Fruit fly (Drosophila melanogaster) whole organism, embryonic: Measurements from ENCODE around the gene Shmt.

ENCODE experiments used
- Blimp-1 ChIP-seq: fragments of 200-800 bp; sonication (Bioruptor generic); optimal IDR thresholded peaks from 3 replicates; lab custom pipeline; 2018; ENCODE audit warnings: missing biosample characterization, missing genetic modification characterization, mild to moderate bottlenecking, moderate library complexity, missing genetic modification reagents
- CG12155 ChIP-seq: fragments of 200-800 bp; sonication (Bioruptor generic); optimal IDR thresholded peaks from 3 replicates; lab custom pipeline; 2016; ENCODE audit warnings: missing biosample characterization, missing genetic modification characterization
- CG12236 ChIP-seq: fragments of 200-800 bp; sonication (Bioruptor generic); optimal IDR thresholded peaks from 2 replicates; lab custom pipeline; 2016; ENCODE audit warnings: missing biosample characterization, missing genetic modification characterization
- CG12942 ChIP-seq: fragments of 200-800 bp; sonication (Bioruptor generic); optimal IDR thresholded peaks from 3 replicates; lab custom pipeline; 2016; ENCODE audit warnings: missing biosample characterization, missing genetic modification characterization
- CG13123 ChIP-seq: fragments of 200-800 bp; sonication (Bioruptor generic); optimal IDR thresholded peaks from 2 replicates; lab custom pipeline; 2016; ENCODE audit warnings: missing biosample characterization, missing genetic modification characterization
- CG14710 ChIP-seq: fragments of 200-800 bp; sonication (Bioruptor generic); optimal IDR thresholded peaks from 3 replicates; lab custom pipeline; 2019; ENCODE audit warnings: missing biosample characterization, mild to moderate bottlenecking, missing genetic modification characterization, moderate library complexity
- CG1647 ChIP-seq: fragments of 200-800 bp; sonication (Bioruptor generic); optimal IDR thresholded peaks from 3 replicates; lab custom pipeline; 2016; ENCODE audit warnings: missing biosample characterization, missing genetic modification characterization
- CG30020 ChIP-seq: fragments of 200-800 bp; optimal IDR thresholded peaks from 2 replicates; lab custom pipeline; 2019; ENCODE audit warnings: missing biosample characterization, mild to moderate bottlenecking, missing genetic modification characterization, moderate library complexity
- CG30403 ChIP-seq: fragments of 200-800 bp; sonication (Bioruptor generic); optimal IDR thresholded peaks from 3 replicates; lab custom pipeline; 2016; ENCODE audit warnings: missing biosample characterization, missing genetic modification characterization
- CG3163 ChIP-seq: fragments of 200-800 bp; sonication (Bioruptor generic); optimal IDR thresholded peaks from 3 replicates; lab custom pipeline; 2016; ENCODE audit warnings: missing biosample characterization, missing genetic modification characterization
- CG3726 ChIP-seq: fragments of 200-800 bp; sonication (Bioruptor generic); IDR thresholded peaks from 3 replicates; pipeline ENCODE4, ENCODE4 v1.3.6; 2022; ENCODE audit warnings: missing biosample characterization, missing genetic modification characterization
- CG4820 ChIP-seq: fragments of 200-800 bp; sonication (Bioruptor generic); optimal IDR thresholded peaks from 3 replicates; lab custom pipeline; 2016; ENCODE audit warnings: missing biosample characterization, missing genetic modification characterization
- CG4854 ChIP-seq: fragments of 200-800 bp; sonication (Bioruptor generic); optimal IDR thresholded peaks from 2 replicates; lab custom pipeline; 2016; ENCODE audit warnings: missing biosample characterization, missing genetic modification characterization, inconsistent platforms
- CG7786 ChIP-seq: fragments of 200-800 bp; sonication (Bioruptor generic); optimal IDR thresholded peaks from 2 replicates; lab custom pipeline; 2016; ENCODE audit warnings: missing biosample characterization, missing genetic modification characterization
- CG7839 ChIP-seq: fragments of 200-800 bp; sonication (Bioruptor generic); optimal IDR thresholded peaks from 3 replicates; lab custom pipeline; 2018; ENCODE audit warnings: missing biosample characterization, mild to moderate bottlenecking, missing genetic modification characterization, moderate library complexity
- Gug ChIP-seq: fragments of 200-800 bp; sonication (Bioruptor generic); IDR thresholded peaks from 4 replicates; pipeline ENCODE4 v1.3.6; 2022; ENCODE audit warnings: missing biosample characterization, missing genetic modification characterization
- H15 ChIP-seq: fragments of 200-800 bp; sonication (Bioruptor generic); IDR thresholded peaks from 3 replicates; pipeline ENCODE4 v1.3.6; 2022; ENCODE audit warnings: missing biosample characterization, missing genetic modification characterization
- Lpt ChIP-seq: fragments of >200 bp; optimal IDR thresholded peaks from 2 replicates; lab custom pipeline; 2018; ENCODE audit warnings: missing biosample characterization, missing genetic modification characterization
- MTF-1 ChIP-seq: fragments of 200-800 bp; sonication (Bioruptor generic); optimal IDR thresholded peaks from 2 replicates; lab custom pipeline; 2018; ENCODE audit warnings: missing biosample characterization, mild to moderate bottlenecking, missing genetic modification characterization, borderline replicate concordance
- Mad ChIP-seq: fragments of 200-800 bp; sonication (Bioruptor generic); optimal IDR thresholded peaks from 2 replicates; lab custom pipeline; 2016; ENCODE audit warnings: missing biosample characterization, missing genetic modification characterization
- NFAT ChIP-seq: fragments of 200-800 bp; sonication (Bioruptor generic); IDR thresholded peaks from 2 replicates; pipeline ENCODE4 v1.3.6; 2022; ENCODE audit warnings: missing biosample characterization, missing genetic modification characterization
- Pdp1 ChIP-seq, 2 experiments: fragments of 200-800 bp; sonication (Bioruptor generic); optimal IDR thresholded peaks; 3 replicates each; lab custom pipeline; 2016; ENCODE audit warnings: missing biosample characterization in 2 of 2, missing genetic modification characterization in 2 of 2, mild to moderate bottlenecking in 1 of 2, moderate library complexity in 1 of 2
- Sry-β ChIP-seq: fragments of 200-800 bp; sonication (Bioruptor generic); optimal IDR thresholded peaks from 2 replicates; lab custom pipeline; 2018; ENCODE audit warnings: missing biosample characterization, mild to moderate bottlenecking, missing genetic modification characterization, moderate library complexity
- TFAM ChIP-seq: fragments of 200-800 bp; sonication (Bioruptor generic); optimal IDR thresholded peaks from 2 replicates; lab custom pipeline; 2017; ENCODE audit warnings: missing biosample characterization, missing genetic modification characterization, inconsistent platforms
- ara ChIP-seq: fragments of 200-800 bp; sonication (Bioruptor generic); IDR thresholded peaks from 2 replicates; pipeline ENCODE4 v1.3.6; 2022; ENCODE audit warnings: missing biosample characterization, missing genetic modification characterization
- bcd ChIP-seq: fragments of 200-800 bp; sonication (Bioruptor generic); optimal IDR thresholded peaks from 2 replicates; lab custom pipeline; 2017; ENCODE audit warnings: missing biosample characterization, mild to moderate bottlenecking, missing genetic modification characterization
- chm ChIP-seq: fragments of 200-800 bp; sonication (Bioruptor generic); IDR thresholded peaks from 2 replicates; pipeline ENCODE4 v1.3.6; 2022; ENCODE audit warnings: missing biosample characterization, missing genetic modification characterization
- dati ChIP-seq: fragments of 200-800 bp; sonication (Bioruptor generic); IDR thresholded peaks from 2 replicates; pipeline ENCODE4 v1.3.6; 2022; ENCODE audit warnings: missing biosample characterization, missing genetic modification characterization
- dysf ChIP-seq: fragments of 200-800 bp; sonication (Bioruptor generic); IDR thresholded peaks from 3 replicates; pipeline ENCODE4 v1.3.6; 2022; ENCODE audit warnings: missing biosample characterization, missing genetic modification characterization
- ems ChIP-seq: fragments of 200-800 bp; sonication (Bioruptor generic); optimal IDR thresholded peaks from 3 replicates; lab custom pipeline; 2016; ENCODE audit warnings: missing biosample characterization, missing genetic modification characterization
- en ChIP-seq: fragments of 200-800 bp; sonication (Bioruptor generic); optimal IDR thresholded peaks from 2 replicates; lab custom pipeline; 2016; ENCODE audit warnings: missing biosample characterization, missing genetic modification characterization
- ewg ChIP-seq: fragments of 200-800 bp; sonication (Bioruptor generic); optimal IDR thresholded peaks from 3 replicates; lab custom pipeline; 2017; ENCODE audit warnings: mild to moderate bottlenecking, missing biosample characterization, missing genetic modification reagents, missing genetic modification characterization
- grn ChIP-seq: fragments of 200-800 bp; sonication (Bioruptor generic); optimal IDR thresholded peaks from 3 replicates; lab custom pipeline; 2017; ENCODE audit warnings: missing biosample characterization, missing genetic modification characterization
- ham ChIP-seq: fragments of 200-800 bp; sonication (Bioruptor generic); IDR thresholded peaks from 2 replicates; pipeline ENCODE4 v1.3.6; 2022; ENCODE audit warnings: missing biosample characterization, missing genetic modification characterization
- ind ChIP-seq: fragments of 200-800 bp; sonication (Bioruptor generic); optimal IDR thresholded peaks from 3 replicates; lab custom pipeline; 2016; ENCODE audit warnings: missing biosample characterization, missing genetic modification characterization
- jing ChIP-seq: fragments of 200-800 bp; sonication (Bioruptor generic); optimal IDR thresholded peaks from 2 replicates; lab custom pipeline; 2018; ENCODE audit warnings: missing biosample characterization, mild to moderate bottlenecking, missing genetic modification characterization
- lilli ChIP-seq: fragments of 200-800 bp; sonication (Bioruptor generic); optimal IDR thresholded peaks from 3 replicates; lab custom pipeline; 2016; ENCODE audit warnings: missing biosample characterization, missing genetic modification characterization
- maf-S ChIP-seq: fragments of 200-800 bp; sonication (Bioruptor generic); optimal IDR thresholded peaks from 2 replicates; lab custom pipeline; 2016; ENCODE audit warnings: missing biosample characterization, missing genetic modification characterization
- mld ChIP-seq: fragments of 200-800 bp; sonication (Bioruptor generic); IDR thresholded peaks from 3 replicates; pipeline ENCODE4 v1.3.6; 2022; ENCODE audit warnings: missing biosample characterization, missing genetic modification characterization; ENCODE audit not compliant: partially characterized antibody
- nerfin-1 ChIP-seq: fragments of 200-800 bp; sonication (Bioruptor generic); optimal IDR thresholded peaks from 3 replicates; lab custom pipeline; 2019; ENCODE audit warnings: missing biosample characterization, mild to moderate bottlenecking, missing genetic modification characterization, moderate library complexity
- otp ChIP-seq: fragments of 200-800 bp; sonication (Bioruptor generic); IDR thresholded peaks from 3 replicates; pipeline ENCODE4, ENCODE4 v1.3.6; 2022; ENCODE audit warnings: missing biosample characterization, missing genetic modification characterization
- pb ChIP-seq: fragments of 200-800 bp; sonication (Bioruptor generic); optimal IDR thresholded peaks from 3 replicates; lab custom pipeline; 2016; ENCODE audit warnings: missing biosample characterization, missing genetic modification characterization
- prd ChIP-seq, 3 experiments: fragments of >200 bp in 2 of 3; fragments of 200-800 bp in 1 of 3; sonication (Bioruptor generic) in 1 of 3; optimal IDR thresholded peaks in 2 of 3; IDR thresholded peaks in 1 of 3; 2 replicates in 2 of 3; 3 replicates in 1 of 3; pipeline versions ENCODE4 v1.3.6 to Lab custom; 2017 to 2022; ENCODE audit warnings: missing biosample characterization in 1 of 3, missing genetic modification characterization in 1 of 3
- sc ChIP-seq, 3 experiments: fragments of >200 bp in 2 of 3; fragments of 200-800 bp in 1 of 3; sonication (Bioruptor generic) in 1 of 3; optimal IDR thresholded peaks; 2 replicates in 2 of 3; 3 replicates in 1 of 3; lab custom pipeline; 2017; ENCODE audit warnings: mild to moderate bottlenecking in 1 of 3, missing biosample characterization in 1 of 3, missing genetic modification characterization in 1 of 3, missing genetic modification reagents in 1 of 3
- slbo ChIP-seq: fragments of 200-800 bp; sonication (Bioruptor generic); IDR thresholded peaks from 2 replicates; pipeline ENCODE4 v1.3.6; 2022; ENCODE audit warnings: missing biosample characterization, missing genetic modification characterization
- ssp ChIP-seq: fragments of 200-800 bp; sonication (Bioruptor generic); IDR thresholded peaks from 2 replicates; pipeline ENCODE4 v1.3.6; 2022; ENCODE audit warnings: missing biosample characterization, missing genetic modification characterization
- sug ChIP-seq: fragments of 200-800 bp; optimal IDR thresholded peaks from 2 replicates; lab custom pipeline; 2019; ENCODE audit warnings: missing biosample characterization, mild to moderate bottlenecking, missing genetic modification characterization, moderate library complexity
- toy ChIP-seq: fragments of 200-800 bp; sonication (Bioruptor generic); IDR thresholded peaks from 2 replicates; pipeline ENCODE4 v1.3.6; 2022; ENCODE audit warnings: missing biosample characterization, missing genetic modification characterization
- trem ChIP-seq: fragments of 200-800 bp; optimal IDR thresholded peaks from 3 replicates; lab custom pipeline; 2019; ENCODE audit warnings: missing biosample characterization, mild to moderate bottlenecking, missing genetic modification characterization, moderate library complexity
- zfh1 ChIP-seq: fragments of 200-800 bp; sonication (Bioruptor generic); IDR thresholded peaks from 3 replicates; pipeline ENCODE4 v1.3.6; 2022; ENCODE audit warnings: missing biosample characterization, missing genetic modification characterization

The Shmt gene

DNA sequence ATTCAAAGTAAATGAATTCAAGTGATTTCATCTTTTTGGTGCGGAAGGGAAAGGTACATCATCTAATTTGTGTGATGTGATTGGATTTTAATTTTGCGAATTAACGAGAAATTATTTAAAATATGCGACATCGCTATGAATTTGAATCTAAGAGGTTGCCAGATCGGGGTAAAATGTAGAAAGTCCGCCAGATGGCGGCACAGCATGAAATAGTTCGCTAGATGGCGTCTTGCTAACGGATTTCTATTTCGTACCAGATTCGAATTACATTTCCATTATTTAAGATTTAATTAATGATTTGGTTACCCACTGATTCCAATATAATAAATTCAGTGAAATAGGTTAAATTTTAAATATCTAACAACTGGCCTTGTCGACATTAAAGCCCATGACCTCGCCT lies 33.2 kb downstream of the Shmt start (continued):
- TF ChIP-seq CG14710 (tag; lab: Kevin White, UChicago) (peak; percentile 34), H15 (GFP tag; lab: Robert Waterston, UW) (0 out of 3 replicates have a peak, but pooled peaks have one; percentile 42), prd (optimal IDR thresholded peaks at IDR 0.05; lab: Kevin White, UChicago) (no peak), prd (GFP tag; IDR thresholded peaks at IDR 0.05; lab: Robert Waterston, UW) (peak; percentile 40; the same call in 1 of the 3 replicates), mld (no peak), CG30403 (GFP tag; lab: Kevin White, UChicago) (peak; percentile 41), zfh1 (GFP tag; lab: Robert Waterston, UW) (peak; percentile 60; the same call in 2 of the 3 replicates), CG13123 (peak; percentile 25), CG4820 (peak; percentile 19), CG12942 (GFP tag; lab: Kevin White, UChicago) (no peak), ara (GFP tag; lab: Robert Waterston, UW) (no peak), chm (GFP tag; lab: Robert Waterston, UW) (no peak), CG30020 (tag; lab: Kevin White, UChicago) (no peak), Mad (GFP tag; lab: Kevin White, UChicago) (peak; percentile 21), slbo (GFP tag; lab: Robert Waterston, UW) (peak; percentile 56), sc (optimal IDR thresholded peaks at IDR 0.05; lab: Kevin White, UChicago) (no peak), sc (GFP tag; optimal IDR thresholded peaks at IDR 0.05; lab: Kevin White, UChicago) (no peak), jing (GFP tag; lab: Kevin White, UChicago) (no peak), sug (tag; lab: Kevin White, UChicago) (peak; percentile 52), ind (peak; percentile 12), NFAT (GFP tag; lab: Robert Waterston, UW) (peak; percentile 67), CG4854 (GFP tag; lab: Kevin White, UChicago) (peak; percentile 13), CG7786 (GFP tag; lab: Kevin White, UChicago) (no peak), CG3726 (GFP tag; lab: Robert Waterston, UW) (no peak), Gug (peak; percentile 29; the same call in 1 of the 4 replicates), lilli (GFP tag; lab: Kevin White, UChicago) (peak; percentile 40), ewg (GFP tag; lab: Kevin White, UChicago) (peak; percentile 20), ssp (GFP tag; lab: Robert Waterston, UW) (0 out of 2 replicates have a peak, but pooled peaks have one; percentile 28), toy (GFP tag; lab: Robert Waterston, UW) (no peak), CG7839 (peak; percentile 50), nerfin-1 (tag; lab: Kevin White, UChicago) (no peak), bcd (GFP tag; lab: Kevin White, UChicago) (peak; percentile 7), ems (peak; percentile 13), TFAM (GFP tag; lab: Kevin White, UChicago) (no peak), Pdp1 (GFP tag; optimal IDR thresholded peaks at IDR 0.05; lab: Kevin White, UChicago) (peak; percentile 20 to 32), Sry-β (GFP tag; lab: Kevin White, UChicago) (no peak), CG12236 (GFP tag; lab: Kevin White, UChicago) (no peak), ham (GFP tag; lab: Robert Waterston, UW) (no peak), en (peak; percentile 11), dysf (peak; percentile 40; the same call in 2 of the 3 replicates), CG3163 (GFP tag; lab: Kevin White, UChicago) (peak; percentile 15), pb (peak; percentile 13), dati (GFP tag; lab: Robert Waterston, UW) (no peak), MTF-1 (peak; percentile 56), Lpt (GFP tag; lab: Kevin White, UChicago) (no peak), CG1647 (GFP tag; lab: Kevin White, UChicago) (no peak), Blimp-1 (GFP tag; lab: Kevin White, UChicago) (no peak), otp (GFP tag; lab: Robert Waterston, UW) (0 out of 3 replicates have a peak, but pooled peaks have one; percentile 32), trem (peak; percentile 66), CG12155 (GFP tag; lab: Kevin White, UChicago) (peak; percentile 6), grn (GFP tag; lab: Kevin White, UChicago) (peak; percentile 36), maf-S (GFP tag; lab: Kevin White, UChicago) (peak; percentile 16)
